Fruit fly (Drosophila melanogaster): ENCODE results near the gene mrn.

- no peak for TF ChIP-seq pan (optimal IDR thresholded peaks at IDR 0.05)
- TF ChIP-seq Vsx2 (GFP tag; optimal IDR thresholded peaks at IDR 0.05; ENCODE audit: partially characterized antibody) = no peak
- no peak for TF ChIP-seq h (GFP tag; optimal IDR thresholded peaks at IDR 0.05)
- no peak for TF ChIP-seq Dfd (GFP tag; optimal IDR thresholded peaks at IDR 0.05)
Measured at dm6 chr3L:15540682-15541081, 39.7 kb downstream of the mrn start.

Measured in whole organism, wandering third instar larva.